Worm (Caenorhabditis elegans): ENCODE results near the gene spp-1.

Gene spp-1

ce11 chrIII:10333961-10334542 is 21.4 kb downstream of the spp-1 start, which contains the start of the genes jmjd-4 and mev-1:
Gene jmjd-4 (minus strand): TSS chrIII:10334018.
Gene mev-1 (plus strand): TSS chrIII:10334277.
- no peak for TF ChIP-seq unc-62 (GFP tag; optimal IDR thresholded peaks at IDR 0.05)

DNA sequence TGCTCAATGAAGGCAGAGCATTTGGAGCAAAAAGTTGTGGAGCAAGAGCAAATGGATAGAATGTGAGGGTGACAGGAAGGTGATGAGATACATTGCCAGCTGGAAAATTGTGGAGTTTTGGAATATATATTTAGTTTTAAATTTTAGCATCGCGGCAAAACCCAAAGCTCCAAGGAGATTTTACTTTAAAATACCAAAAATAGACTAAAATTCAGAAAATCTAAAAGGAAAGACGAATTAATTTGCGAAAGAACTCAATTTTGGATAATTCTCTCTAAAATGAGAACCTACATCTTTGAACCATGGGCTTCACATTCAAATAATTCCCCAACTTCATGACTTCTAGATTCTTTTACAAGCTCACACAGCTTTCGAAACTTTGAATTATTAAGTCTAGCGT is 22.9 kb downstream of the spp-1 start, which contains the start of gene T07C4.12:
TSS of gene T07C4.12 (minus strand) at position 101 of the 400 bp plus-strand sequence.
- no peak for TF ChIP-seq unc-62 (GFP tag; optimal IDR thresholded peaks at IDR 0.05)

- TF ChIP-seq unc-62 (GFP tag; optimal IDR thresholded peaks at IDR 0.05), result no peak
Measured at ce11 chrIII:10331232-10331631, 24.2 kb downstream of the spp-1 start.

ce11 chrIII:10330372-10331062 is 25.0 kb downstream of the spp-1 start, which contains the start of gene nex-2:
Gene nex-2 (minus strand): TSS chrIII:10330422.
- TF ChIP-seq unc-62 (GFP tag; optimal IDR thresholded peaks at IDR 0.05), result no peak

ce11 chrIII:10329811-10330210 is 25.7 kb downstream of the spp-1 start:
- no peak for TF ChIP-seq unc-62 (GFP tag; optimal IDR thresholded peaks at IDR 0.05)

DNA sequence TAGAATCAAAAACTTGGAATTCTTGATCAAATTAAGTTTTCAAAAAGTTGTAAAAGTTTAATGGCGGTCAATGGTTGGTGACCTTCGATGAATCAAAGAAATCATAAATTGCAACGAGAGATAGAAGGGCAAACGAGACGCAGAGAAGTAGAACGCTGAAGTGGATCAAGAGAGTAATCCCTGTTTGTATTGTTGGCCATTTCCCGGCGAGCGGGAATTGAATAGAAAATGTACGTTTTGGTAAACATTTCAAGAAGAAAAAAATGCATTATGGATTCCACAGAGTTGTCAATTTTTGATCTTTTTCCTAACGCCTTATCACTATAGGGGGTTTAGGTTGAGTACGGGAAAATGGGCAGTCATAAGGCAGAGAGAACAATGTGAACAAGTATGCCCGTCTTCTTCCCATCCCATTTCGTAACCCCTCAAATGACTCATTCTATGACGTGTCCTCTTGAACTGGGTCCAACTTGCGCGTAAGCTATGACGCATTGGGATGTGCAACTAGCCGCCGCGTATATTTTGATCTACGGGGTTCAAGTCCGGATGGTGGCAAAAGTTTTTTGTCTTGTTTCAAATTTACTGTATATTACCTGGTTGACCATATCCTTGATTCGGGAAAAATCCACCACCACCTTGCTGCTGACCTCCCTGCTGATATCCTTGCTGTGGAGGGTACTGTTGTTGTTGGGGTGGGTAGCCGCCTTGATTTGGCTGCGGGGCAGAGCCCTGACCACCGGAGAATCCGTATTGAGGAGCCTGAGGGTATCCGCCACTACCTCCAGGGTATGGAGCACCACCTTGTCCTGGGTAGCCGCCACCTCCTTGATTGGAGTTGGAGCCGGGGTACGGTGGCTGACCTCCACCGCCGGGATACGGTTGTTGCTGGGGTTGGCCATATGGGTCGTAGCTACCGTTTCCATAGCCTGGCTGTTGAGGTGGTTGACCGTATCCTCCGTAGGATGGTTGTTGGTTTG is 26.6 kb downstream of the spp-1 start:
- no peak for TF ChIP-seq unc-62 (GFP tag; optimal IDR thresholded peaks at IDR 0.05)

ce11 chrIII:10326327-10326726 is 29.1 kb downstream of the spp-1 start:
- TF ChIP-seq unc-62 (GFP tag; optimal IDR thresholded peaks at IDR 0.05), result no peak

- TF ChIP-seq unc-62 (GFP tag; optimal IDR thresholded peaks at IDR 0.05), result no peak
Measured at ce11 chrIII:10320788-10321187, 34.7 kb downstream of the spp-1 start, which contains the start of gene sas-7. Gene sas-7 (plus strand): TSS chrIII:10321019.

- TF ChIP-seq unc-62 (GFP tag; optimal IDR thresholded peaks at IDR 0.05), result no peak
Measured at ce11 chrIII:10318755-10319154, 36.7 kb downstream of the spp-1 start, which contains the start of gene unc-69. Gene unc-69 (plus strand): TSS chrIII:10318939.

DNA sequence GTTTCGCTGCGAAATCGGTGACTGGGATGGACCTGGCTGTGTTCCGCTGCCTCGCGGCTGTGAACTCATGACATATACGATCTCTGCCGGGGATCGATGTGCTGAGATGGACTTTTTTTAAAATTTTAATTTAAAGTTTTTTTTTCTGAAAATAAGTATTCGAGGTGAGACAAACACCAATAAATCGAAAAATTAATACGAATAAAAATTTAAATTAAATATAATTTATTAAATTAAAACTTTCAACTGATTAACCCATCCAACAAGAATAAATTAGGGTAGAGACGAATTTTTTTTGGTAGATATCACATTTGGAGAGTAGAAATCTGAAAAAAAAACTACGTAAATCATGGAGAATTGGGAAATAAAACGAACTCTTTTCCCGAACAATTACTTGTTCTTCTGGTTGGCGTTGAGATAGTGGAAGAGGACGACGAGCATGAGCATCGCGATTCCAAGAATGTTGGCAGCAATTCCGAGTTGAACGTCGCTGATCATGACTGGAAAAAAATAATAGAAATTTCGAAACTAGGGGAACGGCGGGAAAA is 37.3 kb downstream of the spp-1 start, which contains the start of the genes unc-50 and ostf-4:
TSS of gene unc-50 (minus strand) at position 101 of the 548 bp plus-strand sequence.
TSS of gene ostf-4 (minus strand) at position 498 of the 548 bp plus-strand sequence.
- no peak for TF ChIP-seq unc-62 (GFP tag; optimal IDR thresholded peaks at IDR 0.05)

ce11 chrIII:10314234-10314633 is 41.2 kb downstream of the spp-1 start:
- TF ChIP-seq unc-62 (GFP tag; optimal IDR thresholded peaks at IDR 0.05), result no peak

DNA sequence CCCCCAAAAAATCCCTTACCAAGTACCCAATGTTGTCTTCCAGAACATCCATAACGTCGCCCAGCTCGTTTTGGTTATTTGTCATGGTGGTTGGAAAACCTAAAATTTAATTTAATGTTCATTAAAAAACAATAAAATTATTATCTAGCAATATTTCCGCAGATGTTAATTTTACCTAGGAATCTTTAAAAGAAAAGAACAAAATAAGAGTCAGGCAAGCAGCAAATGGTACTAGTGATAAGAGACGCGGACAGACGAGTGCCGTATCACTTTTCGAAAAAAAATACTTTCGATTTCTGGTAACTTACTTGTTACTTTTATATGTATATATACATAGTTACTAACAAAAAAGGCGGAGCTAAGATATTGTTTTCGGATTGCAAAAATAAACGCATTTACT is 44.5 kb downstream of the spp-1 start, which contains the start of gene T07A5.7:
TSS of gene T07A5.7 (minus strand) at position 101 of the 400 bp plus-strand sequence.
- no peak for TF ChIP-seq unc-62 (GFP tag; optimal IDR thresholded peaks at IDR 0.05)

- TF ChIP-seq unc-62 (GFP tag; optimal IDR thresholded peaks at IDR 0.05), result no peak
Measured at ce11 chrIII:10306049-10306448, 49.4 kb downstream of the spp-1 start, which contains the start of gene T07A5.1. Gene T07A5.1 (minus strand): TSS chrIII:10306197.

DNA sequence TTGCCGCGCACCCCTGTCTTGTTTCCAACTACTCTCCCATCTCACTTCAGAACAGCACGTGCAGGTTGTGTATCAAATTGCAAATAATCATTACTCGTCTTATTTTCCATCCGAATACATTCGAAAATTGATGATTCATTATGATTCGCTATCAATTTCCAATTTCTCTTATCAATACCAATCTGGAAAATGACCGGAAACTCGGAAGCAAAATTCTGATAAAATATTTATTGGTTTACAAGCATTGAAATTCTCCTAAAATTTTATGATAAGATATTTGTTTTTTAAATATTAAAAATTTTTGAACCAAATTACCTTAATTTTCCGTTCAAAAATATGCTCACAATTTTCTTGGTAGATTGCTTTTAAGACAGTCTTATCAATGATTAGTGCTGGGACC is 50.2 kb downstream of the spp-1 start:
- no peak for TF ChIP-seq unc-62 (GFP tag; optimal IDR thresholded peaks at IDR 0.05)
